Worm (Caenorhabditis elegans) whole organism, L3 larva: ENCODE data around the gene pod-2.

Experiments used
- R02D3.7 ChIP-seq: fragments of 150-350 bp; optimal IDR thresholded peaks from 2 replicates; lab custom pipeline; 2014; ENCODE audit warnings: missing biosample characterization, missing genetic modification characterization
- ZK546.5 ChIP-seq: sonication (generic microtip); optimal IDR thresholded peaks from 2 replicates; lab custom pipeline; 2017; ENCODE audit warnings: missing biosample characterization, missing genetic modification characterization
- aly-2 ChIP-seq: fragments of 150-350 bp; optimal IDR thresholded peaks from 2 replicates; lab custom pipeline; 2014; ENCODE audit warnings: missing biosample characterization, missing genetic modification characterization
- ceh-16 ChIP-seq: sonication (generic microtip); optimal IDR thresholded peaks from 2 replicates; lab custom pipeline; 2017; ENCODE audit warnings: missing biosample characterization, missing genetic modification characterization
- ceh-28 ChIP-seq: fragments of 150-350 bp; optimal IDR thresholded peaks from 2 replicates; lab custom pipeline; 2014; ENCODE audit warnings: missing biosample characterization, missing genetic modification reagents, missing genetic modification characterization
- ceh-82 ChIP-seq: fragments of 150-350 bp; optimal IDR thresholded peaks from 2 replicates; lab custom pipeline; 2014; ENCODE audit warnings: missing biosample characterization, missing genetic modification characterization
- ceh-9 ChIP-seq: sonication (generic microtip); optimal IDR thresholded peaks from 2 replicates; lab custom pipeline; 2018; ENCODE audit warnings: missing biosample characterization, missing genetic modification characterization
- daf-12 ChIP-seq: fragments of 150-350 bp; optimal IDR thresholded peaks from 2 replicates; lab custom pipeline; 2014; ENCODE audit warnings: missing biosample characterization, missing genetic modification reagents, missing genetic modification characterization
- egl-5 ChIP-seq: fragments of 150-350 bp; optimal IDR thresholded peaks from 2 replicates; lab custom pipeline; 2017; ENCODE audit warnings: missing biosample characterization, missing genetic modification reagents, missing genetic modification characterization, inconsistent platforms
- elt-1 ChIP-seq: fragments of 150-350 bp; optimal IDR thresholded peaks from 2 replicates; lab custom pipeline; 2014; ENCODE audit warnings: missing biosample characterization, missing genetic modification characterization
- elt-2 ChIP-seq: sonication (generic microtip); optimal IDR thresholded peaks from 2 replicates; lab custom pipeline; 2016; ENCODE audit warnings: missing genetic modification reagents, mild to moderate bottlenecking, missing genetic modification characterization, missing compliant biosample characterization
- elt-3 ChIP-seq, 3 experiments: fragments of 150-350 bp in 1 of 3; sonication (generic microtip) in 2 of 3; optimal IDR thresholded peaks; 2 replicates in 2 of 3; 4 replicates in 1 of 3; lab custom pipeline; 2014 to 2017; ENCODE audit warnings: missing biosample characterization in 3 of 3, missing genetic modification characterization in 3 of 3
- fkh-2 ChIP-seq: fragments of 150-350 bp; optimal IDR thresholded peaks from 2 replicates; lab custom pipeline; 2014; ENCODE audit warnings: missing biosample characterization, missing genetic modification reagents, missing genetic modification characterization
- fos-1 ChIP-seq: fragments of 150-350 bp; optimal IDR thresholded peaks from 2 replicates; lab custom pipeline; 2014; ENCODE audit warnings: missing biosample characterization, missing genetic modification characterization
- hmg-11 ChIP-seq: sonication (generic microtip); optimal IDR thresholded peaks from 2 replicates; lab custom pipeline; 2016; ENCODE audit warnings: missing genetic modification characterization, missing compliant biosample characterization
- jun-1 ChIP-seq: fragments of 150-350 bp; optimal IDR thresholded peaks from 2 replicates; lab custom pipeline; 2014; ENCODE audit warnings: missing biosample characterization, missing genetic modification reagents, missing genetic modification characterization
- lin-39 ChIP-seq: fragments of 150-350 bp; optimal IDR thresholded peaks from 2 replicates; lab custom pipeline; 2018; ENCODE audit warnings: missing biosample characterization, missing genetic modification reagents, missing genetic modification characterization
- mdl-1 ChIP-seq: fragments of 150-350 bp; optimal IDR thresholded peaks from 2 replicates; lab custom pipeline; 2014; ENCODE audit warnings: missing biosample characterization, missing genetic modification characterization
- nhr-11 ChIP-seq: fragments of 150-350 bp; optimal IDR thresholded peaks from 2 replicates; lab custom pipeline; 2014; ENCODE audit warnings: missing biosample characterization, missing genetic modification characterization
- nhr-23 ChIP-seq: fragments of 150-350 bp; optimal IDR thresholded peaks from 2 replicates; lab custom pipeline; 2014; ENCODE audit warnings: missing biosample characterization, missing genetic modification reagents, missing genetic modification characterization
- nhr-237 ChIP-seq: fragments of 150-350 bp; optimal IDR thresholded peaks from 2 replicates; lab custom pipeline; 2014; ENCODE audit warnings: missing biosample characterization, missing genetic modification characterization
- nhr-25 ChIP-seq: sonication (generic microtip); optimal IDR thresholded peaks from 2 replicates; lab custom pipeline; 2017; ENCODE audit warnings: missing biosample characterization, missing genetic modification characterization
- nhr-43 ChIP-seq: sonication (generic microtip); optimal IDR thresholded peaks from 2 replicates; lab custom pipeline; 2016; ENCODE audit warnings: mild to moderate bottlenecking, missing genetic modification characterization, missing compliant biosample characterization; ENCODE audit not compliant: poor library complexity, severe bottlenecking
- nhr-76 ChIP-seq: fragments of 150-350 bp; sonication (generic microtip); optimal IDR thresholded peaks from 5 replicates; lab custom pipeline; 2014; ENCODE audit warnings: missing biosample characterization, missing genetic modification characterization
- nhr-77 ChIP-seq: fragments of 150-350 bp; optimal IDR thresholded peaks from 2 replicates; lab custom pipeline; 2014; ENCODE audit warnings: missing biosample characterization, missing genetic modification characterization
- pha-4 ChIP-seq: fragments of 150-350 bp; optimal IDR thresholded peaks from 2 replicates; lab custom pipeline; 2014; ENCODE audit warnings: missing biosample characterization, missing genetic modification reagents, missing genetic modification characterization
- pqm-1 ChIP-seq: fragments of 150-350 bp; optimal IDR thresholded peaks from 2 replicates; lab custom pipeline; 2017; ENCODE audit warnings: missing biosample characterization, missing genetic modification characterization, inconsistent platforms
- sea-2 ChIP-seq: fragments of 150-350 bp; sonication (generic microtip); optimal IDR thresholded peaks from 4 replicates; lab custom pipeline; 2014; ENCODE audit warnings: missing biosample characterization, missing genetic modification reagents, missing genetic modification characterization
- snpc-4 ChIP-seq: fragments of 150-350 bp; optimal IDR thresholded peaks from 2 replicates; lab custom pipeline; 2014; ENCODE audit warnings: missing biosample characterization, missing genetic modification characterization
- tbx-2 ChIP-seq: sonication (generic microtip); optimal IDR thresholded peaks from 2 replicates; lab custom pipeline; 2016; ENCODE audit warnings: mild to moderate bottlenecking, missing genetic modification characterization, missing compliant biosample characterization
- unc-39 ChIP-seq: sonication (generic microtip); optimal IDR thresholded peaks from 4 replicates; lab custom pipeline; 2017; ENCODE audit warnings: missing biosample characterization, missing genetic modification characterization
- zag-1 ChIP-seq: fragments of 150-350 bp; optimal IDR thresholded peaks from 2 replicates; lab custom pipeline; 2014; ENCODE audit warnings: missing biosample characterization, missing genetic modification characterization
- ztf-11 ChIP-seq: fragments of 150-350 bp; optimal IDR thresholded peaks from 2 replicates; lab custom pipeline; 2014; ENCODE audit warnings: missing biosample characterization, missing genetic modification characterization
- ztf-4 ChIP-seq: fragments of 150-350 bp; optimal IDR thresholded peaks from 2 replicates; lab custom pipeline; 2014; ENCODE audit warnings: missing biosample characterization, missing genetic modification characterization

The pod-2 gene

DNA sequence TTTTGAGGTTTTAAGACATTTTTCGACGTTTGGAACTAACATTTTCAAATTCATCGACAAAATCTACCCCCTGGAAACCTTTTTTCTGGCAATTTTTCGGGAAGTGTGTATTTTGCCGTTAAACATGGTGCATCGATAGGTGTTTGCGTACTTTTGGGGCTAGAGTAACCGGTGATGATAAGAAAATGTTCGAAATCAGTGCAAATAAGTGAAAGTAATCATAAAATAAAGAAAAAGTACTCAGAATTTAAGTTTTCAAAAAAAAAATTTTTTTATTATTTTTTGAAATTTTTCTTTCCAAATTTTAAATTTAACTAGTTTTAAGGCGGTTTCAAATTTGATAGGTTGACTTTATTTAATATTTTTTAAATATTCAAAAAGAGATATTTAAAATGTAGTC is 42.6 kb downstream of the pod-2 start, which contains the start of gene nas-27:
Gene nas-27 (minus strand): TSS at position 101 of the 400 bp plus-strand sequence.
- TF ChIP-seq ceh-82 (tag; lab: Kevin White, UChicago) (no peak), ZK546.5 (tag; lab: Kevin White, UChicago) (no peak), ceh-28 (tag; lab: Kevin White, UChicago) (no peak), mdl-1 (tag; lab: Kevin White, UChicago) (no peak)

DNA sequence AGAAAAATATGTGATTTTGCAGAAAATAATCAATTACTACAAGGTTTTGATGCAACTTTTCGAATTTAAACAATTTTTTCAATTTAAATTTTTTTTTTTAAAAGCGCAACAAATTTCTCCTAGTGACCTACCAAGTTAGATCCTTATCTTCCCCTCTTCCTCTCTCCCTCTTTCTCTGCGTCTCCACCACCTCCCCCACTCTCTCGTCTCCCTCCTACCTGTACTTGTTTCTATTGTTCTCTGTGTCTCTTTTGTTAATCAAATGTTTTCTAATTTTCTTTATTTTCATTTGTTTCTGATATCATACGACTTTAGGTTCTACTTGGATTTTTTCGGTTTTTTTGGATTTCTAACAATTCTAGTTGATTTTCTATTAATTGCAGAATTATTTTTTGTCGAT is 51.6 kb downstream of the pod-2 start:
- peak; percentile 1 for TF ChIP-seq pqm-1 (tag; lab: Kevin White, UChicago)
- TF ChIP-seq aly-2 (tag; lab: Kevin White, UChicago) = no peak
- peak; percentile 18 for TF ChIP-seq hmg-11 (tag; lab: Kevin White, UChicago)
- TF ChIP-seq elt-2 (tag; lab: Kevin White, UChicago) = peak; percentile 60
- peak; percentile 55 for TF ChIP-seq nhr-25 (tag; lab: Kevin White, UChicago)
- peak; percentile 23 for TF ChIP-seq pha-4 (tag; lab: Kevin White, UChicago)
- no peak for TF ChIP-seq fkh-2
- TF ChIP-seq nhr-23 (tag; lab: Kevin White, UChicago) = peak; percentile 49
- peak; percentile 93 for TF ChIP-seq elt-1 (tag; lab: Kevin White, UChicago)
- no peak for TF ChIP-seq tbx-2 (tag; lab: Kevin White, UChicago)

- TF ChIP-seq hmg-11 (tag; lab: Kevin White, UChicago) (no peak), elt-2 (tag; lab: Kevin White, UChicago) (peak; percentile 51), nhr-43 (no peak), nhr-11 (tag; lab: Kevin White, UChicago) (no peak), aly-2 (tag; lab: Kevin White, UChicago) (no peak), ceh-9 (tag; lab: Kevin White, UChicago) (no peak), nhr-77 (tag; lab: Kevin White, UChicago) (no peak)
These were observed 53.1 kb downstream of the pod-2 start for ce11 chrII:1189652-1190051.

- TF ChIP-seq elt-3 (tag; optimal IDR thresholded peaks at IDR 0.05; lab: Kevin White, UChicago) (no peak), ztf-11 (tag; lab: Kevin White, UChicago) (no peak), nhr-237 (tag; lab: Kevin White, UChicago) (no peak), snpc-4 (tag; lab: Kevin White, UChicago) (no peak), aly-2 (tag; lab: Kevin White, UChicago) (no peak), daf-12 (tag; lab: Kevin White, UChicago) (no peak), ceh-16 (tag; lab: Kevin White, UChicago) (no peak), zag-1 (tag; lab: Kevin White, UChicago) (no peak), mdl-1 (tag; lab: Kevin White, UChicago) (no peak), R02D3.7 (no peak), ceh-82 (tag; lab: Kevin White, UChicago) (no peak), unc-39 (no peak), jun-1 (tag; lab: Kevin White, UChicago) (no peak), pqm-1 (tag; lab: Kevin White, UChicago) (no peak)
- TF ChIP-seq, all 47 proteins: peak for 0
These were observed 55.3 kb downstream of the pod-2 start for ce11 chrII:1191853-1192252.

ce11 chrII:1196129-1196528 is 59.5 kb downstream of the pod-2 start:
- TF ChIP-seq egl-5 (tag; lab: Kevin White, UChicago) = no peak
- TF ChIP-seq hmg-11 (tag; lab: Kevin White, UChicago) = no peak
- TF ChIP-seq elt-2 (tag; lab: Kevin White, UChicago) = no peak
- no peak for TF ChIP-seq elt-1 (tag; lab: Kevin White, UChicago)
- TF ChIP-seq R02D3.7 = no peak
- TF ChIP-seq ztf-11 (tag; lab: Kevin White, UChicago) = no peak
- no peak for TF ChIP-seq sea-2 (GFP tag; lab: Kevin White, UChicago)
- TF ChIP-seq pha-4 (tag; lab: Kevin White, UChicago) = no peak
- TF ChIP-seq nhr-237 (tag; lab: Kevin White, UChicago) = no peak
- no peak for TF ChIP-seq nhr-11 (tag; lab: Kevin White, UChicago)
- no peak for TF ChIP-seq elt-3 (tag; optimal IDR thresholded peaks at IDR 0.05; lab: Kevin White, UChicago)
- no peak for TF ChIP-seq lin-39 (tag; lab: Kevin White, UChicago)
- no peak for TF ChIP-seq zag-1 (tag; lab: Kevin White, UChicago)
- no peak for TF ChIP-seq ztf-4 (tag; lab: Kevin White, UChicago)
- no peak for TF ChIP-seq nhr-77 (tag; lab: Kevin White, UChicago)
- no peak for TF ChIP-seq nhr-76 (tag; lab: Kevin White, UChicago)
- no peak for TF ChIP-seq unc-39
- TF ChIP-seq fos-1 (tag; lab: Kevin White, UChicago) = no peak
